Fruit fly (Drosophila melanogaster) S2 (cell line): ENCODE measurements around the gene Dcps.
A peak's percentile ranks its signal among the peaks of the same experiment; 100 is the strongest.

Experiments used
- CG8478 ChIP-seq: fragments of >200 bp; optimal IDR thresholded peaks from 2 replicates; lab custom pipeline; 2018
- CTCF ChIP-seq, 2 experiments: fragments of >200 bp; optimal IDR thresholded peaks; 2 replicates each; lab custom pipeline; 2018

Dcps gene

DNA sequence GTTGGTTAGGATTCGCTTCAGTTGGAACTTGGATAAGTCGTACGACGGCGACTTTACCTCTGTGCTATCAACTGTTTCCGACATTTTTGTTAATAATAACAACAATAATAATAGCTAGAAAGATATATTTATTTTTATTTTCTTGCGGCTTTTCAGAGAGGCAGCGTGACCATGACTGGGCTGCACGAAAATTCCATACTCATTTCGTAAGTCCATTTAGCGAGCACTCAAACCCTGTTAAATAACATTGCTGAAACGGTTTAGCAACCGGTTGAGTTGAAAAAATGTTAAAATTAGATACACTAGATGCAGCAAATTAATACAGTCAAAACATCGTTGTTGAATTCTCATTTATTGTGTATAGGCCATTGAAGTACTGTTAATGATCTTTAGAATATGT, at the start of gene Dcps:
Dcps (minus strand) TSS at position 181 of the 400 bp plus-strand sequence.
- TF ChIP-seq CG8478 (lab: Kevin White, UChicago), result no peak
- TF ChIP-seq CTCF (optimal IDR thresholded peaks at IDR 0.05; lab: Kevin White, UChicago), result no peak

dm6 chr3R:5801703-5802436, 47.3 kb upstream of the Dcps start, which contains the start of gene CG11000:
CG11000 (plus strand) TSS chr3R:5802328.
- no peak for TF ChIP-seq CTCF (optimal IDR thresholded peaks at IDR 0.05; lab: Kevin White, UChicago)
- no peak for TF ChIP-seq CG8478 (lab: Kevin White, UChicago)

dm6 chr3R:5797709-5798108, 43.1 kb upstream of the Dcps start:
- no peak for TF ChIP-seq CTCF (optimal IDR thresholded peaks at IDR 0.05; lab: Kevin White, UChicago)
- TF ChIP-seq CG8478 (lab: Kevin White, UChicago), result no peak

- TF ChIP-seq CG8478 (lab: Kevin White, UChicago), result no peak
- TF ChIP-seq CTCF (optimal IDR thresholded peaks at IDR 0.05; lab: Kevin White, UChicago), result no peak
Measured at dm6 chr3R:5794267-5795089, 39.9 kb upstream of the Dcps start, which contains the start of the genes PSMG1 and CG10979. PSMG1 (minus strand) TSS chr3R:5794317. CG10979 (plus strand) TSS chr3R:5794705.

DNA sequence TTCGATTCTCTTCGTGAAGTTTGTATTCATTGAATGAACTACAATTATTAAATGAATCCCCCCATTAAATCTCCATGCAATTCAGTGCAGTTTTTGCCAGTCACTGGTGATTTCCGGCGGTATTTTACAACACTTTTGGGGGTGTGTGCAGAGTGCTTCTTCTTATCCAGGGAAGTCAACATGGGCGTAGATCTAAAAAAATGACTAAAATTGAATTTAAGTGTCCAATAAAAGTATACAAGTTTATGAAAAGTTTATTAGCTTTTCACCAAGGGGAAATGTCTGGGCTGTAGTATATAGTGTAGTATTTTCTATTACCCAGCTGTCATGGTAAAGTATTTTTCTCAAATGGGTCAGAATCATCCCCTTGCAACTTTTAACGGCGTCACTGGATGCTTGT, 36.9 kb upstream of the Dcps start, which contains the start of gene Hpf1:
Hpf1 (plus strand) TSS at position 383 of the 400 bp plus-strand sequence.
- TF ChIP-seq CTCF (optimal IDR thresholded peaks at IDR 0.05; lab: Kevin White, UChicago) (no peak), CG8478 (lab: Kevin White, UChicago) (no peak)

DNA sequence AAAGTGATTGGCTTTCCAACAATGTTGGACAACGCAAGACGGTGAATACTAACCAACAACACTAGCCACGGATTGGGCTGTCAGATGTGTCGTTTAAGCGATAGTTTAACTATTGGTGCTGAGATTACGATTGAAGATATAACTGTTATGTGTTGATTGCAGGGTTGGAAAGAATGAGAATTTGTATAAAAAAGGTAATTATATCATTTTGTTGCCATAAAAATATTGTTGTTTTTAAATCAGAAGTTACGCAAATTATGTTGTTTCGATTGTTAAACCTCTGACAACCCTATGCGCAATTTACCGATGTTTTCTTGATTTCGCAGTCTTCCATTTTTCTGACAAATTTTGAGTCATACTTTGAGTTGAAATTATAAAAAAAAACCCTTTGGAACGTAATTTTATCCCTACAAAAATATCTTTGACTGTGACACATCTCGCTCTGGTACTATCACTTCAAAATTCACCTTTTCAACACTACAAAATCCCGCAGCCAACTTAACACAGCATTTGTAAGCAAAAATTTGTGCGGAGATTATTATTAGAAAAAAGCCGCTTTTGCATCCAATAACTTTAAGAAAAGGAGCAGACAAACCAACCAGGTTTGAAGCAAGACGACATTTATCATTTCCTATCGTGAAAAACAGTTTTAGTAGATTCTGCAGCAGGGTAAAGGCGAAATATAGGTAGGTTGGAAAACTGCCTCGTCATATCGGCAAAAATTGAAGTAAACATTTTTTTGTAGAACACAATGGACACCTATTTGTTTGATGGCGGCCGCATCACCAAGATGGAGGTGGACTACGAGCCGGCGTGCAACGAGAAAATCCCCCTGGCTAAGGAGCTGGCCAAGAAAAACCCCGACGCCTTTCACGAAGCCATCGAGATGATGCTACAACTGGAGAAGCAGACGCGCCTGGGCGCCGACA, 34.7 kb upstream of the Dcps start, which contains the start of the genes Hat1 and Rpn5:
Hat1 (minus strand) TSS at position 360 of the 929 bp plus-strand sequence.
Rpn5 (plus strand) TSS at position 469 of the 929 bp plus-strand sequence.
- no peak for TF ChIP-seq CG8478 (lab: Kevin White, UChicago)
- no peak for TF ChIP-seq CTCF (optimal IDR thresholded peaks at IDR 0.05; lab: Kevin White, UChicago)

DNA sequence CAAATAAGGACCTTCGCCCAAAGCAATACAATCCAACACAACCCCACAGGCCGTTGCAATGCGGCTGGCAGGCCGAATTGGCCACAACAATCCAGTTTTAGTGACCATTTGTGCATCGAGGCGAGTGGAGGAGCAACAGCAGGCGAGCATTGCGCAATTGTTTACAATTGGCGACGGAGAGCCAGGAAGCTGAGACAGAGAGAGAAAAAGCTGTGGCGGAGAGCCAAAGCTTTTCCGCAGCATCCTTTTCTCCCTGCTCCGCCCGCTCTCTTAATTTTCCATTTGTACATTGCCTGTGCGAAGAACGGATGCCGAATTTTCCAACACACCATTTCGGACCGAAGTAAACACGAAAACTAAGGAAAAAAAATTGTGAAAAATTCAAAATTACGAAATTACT, 26.9 kb upstream of the Dcps start, which contains the start of gene kat-60L1:
kat-60L1 (plus strand) TSS at position 301 of the 400 bp plus-strand sequence.
- no peak for TF ChIP-seq CG8478 (lab: Kevin White, UChicago)
- TF ChIP-seq CTCF (optimal IDR thresholded peaks at IDR 0.05; lab: Kevin White, UChicago), result no peak

dm6 chr3R:5780976-5781375, 26.4 kb upstream of the Dcps start, which contains the start of gene CG2082:
CG2082 (minus strand) TSS chr3R:5781076.
- no peak for TF ChIP-seq CG8478 (lab: Kevin White, UChicago)

DNA sequence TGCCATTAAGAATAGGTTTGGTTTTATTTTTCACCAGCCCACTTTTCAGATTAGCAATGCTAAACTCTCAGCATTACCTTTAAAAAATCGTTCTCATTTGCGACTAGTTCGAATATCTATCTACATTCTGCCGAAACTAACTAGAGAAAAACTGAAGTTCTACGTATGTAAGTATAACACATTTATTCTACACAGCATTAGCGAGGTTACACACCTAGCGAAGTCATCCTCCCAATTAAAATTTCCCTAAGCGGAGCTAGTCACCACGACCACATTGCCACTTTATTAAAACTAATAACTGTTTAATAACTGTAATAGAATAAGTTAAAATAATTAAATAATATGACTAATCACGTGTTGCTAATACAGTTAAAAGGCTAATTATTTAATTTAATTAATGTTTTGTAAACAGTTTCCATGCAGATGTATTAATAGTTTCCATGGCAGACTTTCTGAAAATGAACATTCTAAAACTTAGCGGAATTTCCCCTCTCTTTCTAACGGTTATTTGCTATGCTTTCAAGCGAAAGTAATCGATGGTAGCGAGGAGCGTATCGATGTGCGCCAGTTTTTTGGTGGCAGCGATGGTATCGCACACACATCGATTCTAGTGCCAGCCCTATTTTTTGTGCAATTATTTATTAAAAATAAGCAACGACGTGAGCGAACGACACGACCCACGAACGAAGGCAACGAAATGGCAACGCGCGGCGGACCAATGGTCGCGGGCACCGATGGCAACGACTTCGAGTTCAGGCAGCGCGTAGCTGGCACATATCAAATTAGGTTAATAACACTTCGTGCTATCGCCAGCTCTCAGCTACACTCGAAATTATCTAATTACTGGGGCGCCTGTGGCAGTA, 24.4 kb upstream of the Dcps start, which contains the start of gene jagn:
jagn (plus strand) TSS at position 585 of the 863 bp plus-strand sequence.
- TF ChIP-seq CTCF (optimal IDR thresholded peaks at IDR 0.05; lab: Kevin White, UChicago), result peak; percentile 63 to 77
- TF ChIP-seq CG8478 (lab: Kevin White, UChicago), result no peak

- TF ChIP-seq CG8478 (lab: Kevin White, UChicago), result no peak
- peak; percentile 29 to 47 for TF ChIP-seq CTCF (optimal IDR thresholded peaks at IDR 0.05; lab: Kevin White, UChicago)
Measured at dm6 chr3R:5772433-5772832, 17.9 kb upstream of the Dcps start.

dm6 chr3R:5771614-5772202, 17.1 kb upstream of the Dcps start:
- TF ChIP-seq CG8478 (lab: Kevin White, UChicago) (no peak), CTCF (optimal IDR thresholded peaks at IDR 0.05; lab: Kevin White, UChicago) (no peak)

dm6 chr3R:5760980-5761379, 6.4 kb upstream of the Dcps start:
- no peak for TF ChIP-seq CTCF (optimal IDR thresholded peaks at IDR 0.05; lab: Kevin White, UChicago)
